Worm (Caenorhabditis elegans): ENCODE measurements around the gene Y43F8C.11.

Gene Y43F8C.11

DNA sequence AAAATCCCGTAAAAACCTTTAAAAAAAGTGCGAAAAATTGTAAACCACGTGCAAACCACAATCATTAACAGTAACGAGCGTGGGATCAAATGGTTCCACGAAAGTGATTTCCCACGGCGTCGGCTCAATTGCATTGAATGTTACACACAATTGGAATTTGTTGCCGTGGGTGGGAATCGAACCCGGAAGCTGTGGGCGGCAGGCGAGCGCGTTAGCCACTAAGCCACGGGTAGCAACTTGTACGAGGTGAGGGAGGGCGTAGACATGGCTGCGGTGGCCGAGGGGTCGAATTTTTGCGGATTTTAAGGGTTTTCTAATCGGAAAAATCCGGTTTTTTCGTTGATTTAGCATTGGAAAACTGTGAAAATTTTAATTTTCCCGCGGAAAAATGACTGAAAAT lies 27.0 kb upstream of the Y43F8C.11 start (continued):
- peak; percentile 82 to 89 (median 86) for TF ChIP-seq ceh-82 (tag; optimal IDR thresholded peaks at IDR 0.05)
- TF ChIP-seq fkh-8 (tag; optimal IDR thresholded peaks at IDR 0.05): peak; percentile 69
- no peak for TF ChIP-seq aha-1 (tag; optimal IDR thresholded peaks at IDR 0.05)
- TF ChIP-seq nhr-11 (tag; optimal IDR thresholded peaks at IDR 0.05): no peak
- TF ChIP-seq mdl-1 (tag; optimal IDR thresholded peaks at IDR 0.05): peak in 1 of 2 experiments; percentile 40
- peak; percentile 92 for TF ChIP-seq nhr-19 (GFP tag; conservative IDR thresholded peaks at IDR 0.05)
- TF ChIP-seq lin-35 (GFP tag; optimal IDR thresholded peaks at IDR 0.05): peak; percentile 42 to 54
- peak; percentile 36 for TF ChIP-seq vab-15 (tag; optimal IDR thresholded peaks at IDR 0.05)
- peak; percentile 41 for TF ChIP-seq hpl-2 (GFP tag; optimal IDR thresholded peaks at IDR 0.05)
- peak; percentile 79 to 83 for TF ChIP-seq lsy-2 (tag; optimal IDR thresholded peaks at IDR 0.05)
- TF ChIP-seq zip-4 (GFP tag; optimal IDR thresholded peaks at IDR 0.05): peak; percentile 69
- peak; percentile 61 for TF ChIP-seq snpc-4 (tag; optimal IDR thresholded peaks at IDR 0.05)
- TF ChIP-seq nhr-76 (tag; optimal IDR thresholded peaks at IDR 0.05): peak; percentile 14
- TF ChIP-seq lir-3 (tag; optimal IDR thresholded peaks at IDR 0.05; ENCODE audit: poor library complexity): no peak
- no peak for TF ChIP-seq nhr-12 (tag; optimal IDR thresholded peaks at IDR 0.05)
- TF ChIP-seq ceh-88 (GFP tag; IDR thresholded peaks at IDR 0.05): no peak
- TF ChIP-seq jun-1 (tag; optimal IDR thresholded peaks at IDR 0.05): peak; percentile 79
- TF ChIP-seq swsn-7 (tag; optimal IDR thresholded peaks at IDR 0.05): peak; percentile 77
- peak; percentile 68 for TF ChIP-seq mab-9 (GFP tag; IDR thresholded peaks at IDR 0.05)
- peak; percentile 79 for TF ChIP-seq nhr-90 (tag; optimal IDR thresholded peaks at IDR 0.05; ENCODE audit: poor library complexity)
- TF ChIP-seq lin-13 (GFP tag; optimal IDR thresholded peaks at IDR 0.05): peak; percentile 66
- TF ChIP-seq zag-1 (tag; optimal IDR thresholded peaks at IDR 0.05): no peak
- TF ChIP-seq sup-37 (GFP tag; optimal IDR thresholded peaks at IDR 0.05): peak; percentile 20
- peak; percentile 62 for TF ChIP-seq unc-86 (tag; optimal IDR thresholded peaks at IDR 0.05)
- TF ChIP-seq ztf-4 (tag; optimal IDR thresholded peaks at IDR 0.05): peak; percentile 25
- TF ChIP-seq snu-23 (GFP tag; optimal IDR thresholded peaks at IDR 0.05): peak; percentile 81
- no peak for TF ChIP-seq nhr-28 (tag; optimal IDR thresholded peaks at IDR 0.05)
- TF ChIP-seq lin-14 (GFP tag; optimal IDR thresholded peaks at IDR 0.05): no peak
- TF ChIP-seq efl-1 (optimal IDR thresholded peaks at IDR 0.05): peak; percentile 30 to 64
- TF ChIP-seq efl-1 (GFP tag; optimal IDR thresholded peaks at IDR 0.05 in 1 of 2): peak; percentile 43 to 95
- TF ChIP-seq tlp-1 (tag; optimal IDR thresholded peaks at IDR 0.05): no peak
- no peak for TF ChIP-seq hlh-17 (GFP tag; optimal IDR thresholded peaks at IDR 0.05; ENCODE audit: borderline replicate concordance)
- no peak for TF ChIP-seq ces-1 (GFP tag; optimal IDR thresholded peaks at IDR 0.05)
- TF ChIP-seq pqm-1 (tag; optimal IDR thresholded peaks at IDR 0.05): no peak
- no peak for TF ChIP-seq efl-3 (GFP tag; optimal IDR thresholded peaks at IDR 0.05)

DNA sequence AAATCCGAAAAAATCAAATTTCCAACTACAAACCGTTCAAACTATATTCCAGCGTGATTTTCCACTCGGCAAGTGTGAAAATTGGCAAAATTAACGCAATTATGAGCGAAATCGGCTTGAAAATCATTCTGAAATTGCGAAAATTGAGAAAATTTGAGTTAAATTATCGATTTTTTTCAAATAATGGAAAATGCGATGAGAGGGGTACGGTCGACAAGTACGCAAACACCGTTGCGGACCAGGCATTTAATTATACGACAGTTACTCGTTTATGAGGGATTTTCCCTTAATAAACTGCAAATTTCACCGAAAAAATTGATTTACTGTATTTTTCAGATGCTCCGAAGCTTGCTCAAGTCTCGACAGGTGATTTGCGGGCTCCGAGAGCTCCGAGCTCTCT lies 26.2 kb upstream of the Y43F8C.11 start, which contains the start of the genes Y43F8C.7 and mrps-28:
Gene Y43F8C.7, minus strand, starts transcription at position 128 of the 400 bp plus-strand sequence.
Gene mrps-28, plus strand, starts transcription at position 337 of the 400 bp plus-strand sequence.
- no peak for TF ChIP-seq hlh-17 (GFP tag; optimal IDR thresholded peaks at IDR 0.05; ENCODE audit: borderline replicate concordance)
- peak; percentile 10 for TF ChIP-seq fkh-8 (tag; optimal IDR thresholded peaks at IDR 0.05)
- peak; percentile 54 for TF ChIP-seq snpc-4 (tag; optimal IDR thresholded peaks at IDR 0.05)
- TF ChIP-seq lsy-2 (tag; optimal IDR thresholded peaks at IDR 0.05): peak; percentile 97 to 98
- no peak for TF ChIP-seq fos-1 (tag; optimal IDR thresholded peaks at IDR 0.05)
- peak; percentile 70 for TF ChIP-seq mep-1 (tag; optimal IDR thresholded peaks at IDR 0.05)
- peak in 1 of 2 experiments; percentile 5 for TF ChIP-seq mdl-1 (tag; optimal IDR thresholded peaks at IDR 0.05)
- peak; percentile 58 for TF ChIP-seq dsc-1 (tag; optimal IDR thresholded peaks at IDR 0.05)
- TF ChIP-seq ceh-8 (GFP tag; optimal IDR thresholded peaks at IDR 0.05): no peak
- no peak for TF ChIP-seq sox-4 (tag; optimal IDR thresholded peaks at IDR 0.05)
- TF ChIP-seq swsn-7 (tag; optimal IDR thresholded peaks at IDR 0.05): peak; percentile 51
- peak; percentile 37 for TF ChIP-seq unc-86 (tag; optimal IDR thresholded peaks at IDR 0.05)
- TF ChIP-seq sup-37 (GFP tag; optimal IDR thresholded peaks at IDR 0.05): no peak
- TF ChIP-seq lin-35 (GFP tag; optimal IDR thresholded peaks at IDR 0.05): peak; percentile 65 to 70
- peak; percentile 3 for TF ChIP-seq irx-1 (tag; optimal IDR thresholded peaks at IDR 0.05)
- TF ChIP-seq nhr-28 (tag; optimal IDR thresholded peaks at IDR 0.05): no peak
- peak; percentile 51 for TF ChIP-seq isw-1 (GFP tag; IDR thresholded peaks at IDR 0.05)
- TF ChIP-seq xbp-1 (tag; optimal IDR thresholded peaks at IDR 0.05): peak; percentile 43
- peak; percentile 25 to 63 (median 60) for TF ChIP-seq dpl-1 (GFP tag; optimal IDR thresholded peaks at IDR 0.05)
- TF ChIP-seq vab-15 (tag; optimal IDR thresholded peaks at IDR 0.05): no peak
- TF ChIP-seq zag-1 (tag; optimal IDR thresholded peaks at IDR 0.05): no peak
- no peak for TF ChIP-seq ets-5 (GFP tag; IDR thresholded peaks at IDR 0.05)
- peak; percentile 36 for TF ChIP-seq C16A3.4 (tag; optimal IDR thresholded peaks at IDR 0.05)
- TF ChIP-seq snu-23 (GFP tag; optimal IDR thresholded peaks at IDR 0.05): peak; percentile 74
- TF ChIP-seq aly-2 (tag; optimal IDR thresholded peaks at IDR 0.05): peak; percentile 25
- peak; percentile 57 to 62 for TF ChIP-seq efl-1 (optimal IDR thresholded peaks at IDR 0.05)
- peak; percentile 69 to 96 for TF ChIP-seq efl-1 (GFP tag; optimal IDR thresholded peaks at IDR 0.05 in 1 of 2)
- TF ChIP-seq nhr-19 (GFP tag; conservative IDR thresholded peaks at IDR 0.05): peak; percentile 50
- TF ChIP-seq ceh-82 (tag; optimal IDR thresholded peaks at IDR 0.05): peak; percentile 17 to 71 (median 24)
- TF ChIP-seq nhr-77 (tag; optimal IDR thresholded peaks at IDR 0.05): peak; percentile 39
- peak; percentile 25 for TF ChIP-seq fkh-10 (GFP tag; optimal IDR thresholded peaks at IDR 0.05)
- no peak for TF ChIP-seq efl-3 (GFP tag; optimal IDR thresholded peaks at IDR 0.05)
- no peak for TF ChIP-seq nhr-12 (tag; optimal IDR thresholded peaks at IDR 0.05)
- no peak for TF ChIP-seq nhr-76 (tag; optimal IDR thresholded peaks at IDR 0.05)

Data from whole organism, L1 larva.